Fruit fly (Drosophila melanogaster) whole organism, prepupa: Measurements from ENCODE around the gene Axs.

Experiments used
- Blimp-1 ChIP-seq: fragments of 200-800 bp; sonication (Bioruptor generic); optimal IDR thresholded peaks from 3 replicates; lab custom pipeline; 2017; ENCODE audit warnings: missing biosample characterization, missing genetic modification characterization, mild to moderate bottlenecking, moderate library complexity, missing genetic modification reagents
- CG10631 ChIP-seq: fragments of 200-800 bp; sonication (Bioruptor generic); optimal IDR thresholded peaks from 2 replicates; lab custom pipeline; 2016; ENCODE audit warnings: missing biosample characterization, missing genetic modification characterization
- CG11294 ChIP-seq: fragments of 200-800 bp; sonication (Bioruptor generic); IDR thresholded peaks from 2 replicates; pipeline ENCODE4 v1.3.6; 2022; ENCODE audit warnings: missing biosample characterization, missing genetic modification characterization
- CG1621 ChIP-seq: fragments of 200-800 bp; sonication (Bioruptor generic); optimal IDR thresholded peaks from 3 replicates; lab custom pipeline; 2018; ENCODE audit warnings: missing biosample characterization, mild to moderate bottlenecking, missing genetic modification characterization
- CG16779 ChIP-seq: fragments of 200-800 bp; sonication (Bioruptor generic); optimal IDR thresholded peaks from 3 replicates; lab custom pipeline; 2017; ENCODE audit warnings: missing biosample characterization, mild to moderate bottlenecking, missing genetic modification characterization
- CG3032 ChIP-seq: fragments of 200-800 bp; optimal IDR thresholded peaks from 2 replicates; lab custom pipeline; 2019; ENCODE audit warnings: missing biosample characterization, mild to moderate bottlenecking, missing genetic modification characterization, moderate library complexity
- CG31627 ChIP-seq: fragments of 200-800 bp; sonication (Bioruptor generic); optimal IDR thresholded peaks from 3 replicates; lab custom pipeline; 2016; ENCODE audit warnings: missing biosample characterization, missing genetic modification characterization
- CG32006 ChIP-seq: fragments of 200-800 bp; sonication (Bioruptor generic); optimal IDR thresholded peaks from 3 replicates; lab custom pipeline; 2017; ENCODE audit warnings: missing biosample characterization, mild to moderate bottlenecking, missing genetic modification characterization
- CG3919 ChIP-seq: fragments of 200-800 bp; sonication (Bioruptor generic); optimal IDR thresholded peaks from 3 replicates; lab custom pipeline; 2016; ENCODE audit warnings: missing biosample characterization, missing genetic modification characterization
- CG4318 ChIP-seq: fragments of 200-800 bp; sonication (Bioruptor generic); optimal IDR thresholded peaks from 3 replicates; lab custom pipeline; 2017; ENCODE audit warnings: missing biosample characterization, mild to moderate bottlenecking, missing genetic modification characterization
- CG6276 ChIP-seq: fragments of 200-800 bp; sonication (Bioruptor generic); optimal IDR thresholded peaks from 2 replicates; lab custom pipeline; 2017; ENCODE audit warnings: missing biosample characterization, mild to moderate bottlenecking, missing genetic modification characterization
- CG6808 ChIP-seq: fragments of 200-800 bp; sonication (Bioruptor generic); optimal IDR thresholded peaks from 3 replicates; lab custom pipeline; 2017; ENCODE audit warnings: missing biosample characterization, missing genetic modification characterization, mild to moderate bottlenecking, moderate library complexity, missing genetic modification reagents
- CG6854 ChIP-seq: fragments of 200-800 bp; sonication (Bioruptor generic); optimal IDR thresholded peaks from 2 replicates; lab custom pipeline; 2017; ENCODE audit warnings: missing biosample characterization, mild to moderate bottlenecking, missing genetic modification characterization
- CG7368 ChIP-seq: fragments of 200-800 bp; sonication (Bioruptor generic); optimal IDR thresholded peaks from 3 replicates; lab custom pipeline; 2016; ENCODE audit warnings: missing biosample characterization, missing genetic modification characterization
- CG8319 ChIP-seq: fragments of 200-800 bp; sonication (Bioruptor generic); optimal IDR thresholded peaks from 3 replicates; lab custom pipeline; 2016; ENCODE audit warnings: missing biosample characterization, missing genetic modification characterization
- CG8632 ChIP-seq: fragments of 200-800 bp; sonication (Bioruptor generic); optimal IDR thresholded peaks from 3 replicates; lab custom pipeline; 2016; ENCODE audit warnings: missing biosample characterization, missing genetic modification characterization
- CG9139 ChIP-seq: fragments of 200-800 bp; sonication (Bioruptor generic); optimal IDR thresholded peaks from 3 replicates; lab custom pipeline; 2017; ENCODE audit warnings: missing biosample characterization, mild to moderate bottlenecking, missing genetic modification characterization
- Eip75B ChIP-seq: fragments of 200-800 bp; sonication (Bioruptor generic); optimal IDR thresholded peaks from 3 replicates; lab custom pipeline; 2016; ENCODE audit warnings: missing biosample characterization, missing genetic modification characterization
- Eip78C ChIP-seq: fragments of 200-800 bp; sonication (Bioruptor generic); peaks from one replicate; lab custom pipeline; 2016; ENCODE audit warnings: missing biosample characterization, missing genetic modification characterization
- Ets96B ChIP-seq: fragments of 200-800 bp; optimal IDR thresholded peaks from 2 replicates; lab custom pipeline; 2019; ENCODE audit warnings: missing biosample characterization, mild to moderate bottlenecking, missing genetic modification characterization, moderate library complexity
- Hr39 ChIP-seq: fragments of 200-800 bp; sonication (Bioruptor generic); optimal IDR thresholded peaks from 2 replicates; lab custom pipeline; 2016; ENCODE audit warnings: missing biosample characterization, missing genetic modification characterization
- Hr4 ChIP-seq: fragments of 200-800 bp; sonication (Bioruptor generic); optimal IDR thresholded peaks from 3 replicates; lab custom pipeline; 2016; ENCODE audit warnings: missing biosample characterization, missing genetic modification characterization
- Lpt ChIP-seq: fragments of 200-800 bp; sonication (Bioruptor generic); optimal IDR thresholded peaks from 3 replicates; lab custom pipeline; 2016; ENCODE audit warnings: missing biosample characterization, missing genetic modification characterization
- Met ChIP-seq: fragments of 200-800 bp; sonication (Bioruptor generic); optimal IDR thresholded peaks from 3 replicates; lab custom pipeline; 2016; ENCODE audit warnings: missing biosample characterization, missing genetic modification characterization
- OdsH ChIP-seq: fragments of 200-800 bp; sonication (Bioruptor generic); optimal IDR thresholded peaks from 3 replicates; lab custom pipeline; 2016; ENCODE audit warnings: missing biosample characterization, missing genetic modification characterization
- Smox ChIP-seq: fragments of 200-800 bp; sonication (Bioruptor generic); optimal IDR thresholded peaks from 3 replicates; lab custom pipeline; 2016; ENCODE audit warnings: missing biosample characterization, missing genetic modification characterization
- Sox102F ChIP-seq: fragments of 200-800 bp; sonication (Bioruptor generic); optimal IDR thresholded peaks from 2 replicates; lab custom pipeline; 2016; ENCODE audit warnings: missing biosample characterization, mild to moderate bottlenecking, missing genetic modification characterization
- Sox14 ChIP-seq: fragments of 200-800 bp; sonication (Bioruptor generic); optimal IDR thresholded peaks from 3 replicates; lab custom pipeline; 2016; ENCODE audit warnings: missing biosample characterization, missing genetic modification characterization
- Sox15 ChIP-seq: fragments of 200-800 bp; sonication (Bioruptor generic); optimal IDR thresholded peaks from 3 replicates; lab custom pipeline; 2016; ENCODE audit warnings: missing biosample characterization, missing genetic modification characterization
- achi ChIP-seq: fragments of 200-800 bp; sonication (Bioruptor generic); optimal IDR thresholded peaks from 3 replicates; lab custom pipeline; 2016; ENCODE audit warnings: missing biosample characterization, missing genetic modification characterization
- acj6 ChIP-seq: fragments of 200-800 bp; sonication (Bioruptor generic); optimal IDR thresholded peaks from 3 replicates; lab custom pipeline; 2016; ENCODE audit warnings: missing biosample characterization, missing genetic modification characterization
- eg ChIP-seq: fragments of 200-800 bp; sonication (Bioruptor generic); IDR thresholded peaks from 3 replicates; pipeline ENCODE4 v1.3.6; 2022; ENCODE audit warnings: missing biosample characterization, missing genetic modification characterization
- esn ChIP-seq: fragments of 200-800 bp; sonication (Bioruptor generic); optimal IDR thresholded peaks from 2 replicates; lab custom pipeline; 2016; ENCODE audit warnings: missing biosample characterization, mild to moderate bottlenecking, missing genetic modification characterization, moderate library complexity
- fd85E ChIP-seq: fragments of 200-800 bp; sonication (Bioruptor generic); optimal IDR thresholded peaks from 3 replicates; lab custom pipeline; 2016; ENCODE audit warnings: missing biosample characterization, missing genetic modification characterization
- fkh ChIP-seq: fragments of 200-800 bp; sonication (Bioruptor generic); optimal IDR thresholded peaks from 3 replicates; lab custom pipeline; 2017; ENCODE audit warnings: missing biosample characterization, mild to moderate bottlenecking, missing genetic modification characterization, moderate library complexity
- spab ChIP-seq: fragments of 200-800 bp; sonication (Bioruptor generic); optimal IDR thresholded peaks from 2 replicates; lab custom pipeline; 2017; ENCODE audit warnings: missing biosample characterization, mild to moderate bottlenecking, missing genetic modification characterization, missing genetic modification reagents
- ss ChIP-seq, 2 experiments: fragments of 200-800 bp; sonication (Bioruptor generic); optimal IDR thresholded peaks; 2 replicates in 1 of 2; 3 replicates in 1 of 2; lab custom pipeline; 2017 to 2018; ENCODE audit warnings: mild to moderate bottlenecking in 2 of 2, missing biosample characterization in 2 of 2, missing genetic modification characterization in 2 of 2, moderate library complexity in 1 of 2
- svp ChIP-seq: fragments of 200-800 bp; sonication (Bioruptor generic); peaks from one replicate; lab custom pipeline; 2016; ENCODE audit warnings: missing biosample characterization, missing genetic modification characterization
- topi ChIP-seq: fragments of 200-800 bp; sonication (Bioruptor generic); optimal IDR thresholded peaks from 3 replicates; lab custom pipeline; 2016; ENCODE audit warnings: missing biosample characterization, missing genetic modification characterization
- vri ChIP-seq: fragments of 200-800 bp; sonication (Bioruptor generic); optimal IDR thresholded peaks from 3 replicates; lab custom pipeline; 2016; ENCODE audit warnings: missing biosample characterization, mild to moderate bottlenecking, missing genetic modification characterization

Axs gene

dm6 chrX:16695658-16696181 is 12.0 kb upstream of the Axs start, which contains the start of gene CG4678:
TSS of gene CG4678 (plus strand) at chrX:16696131.
- TF ChIP-seq CG11294 (GFP tag; lab: Robert Waterston, UW) (no peak), svp (peak; percentile 72)

- no peak for TF ChIP-seq Met (GFP tag; lab: Kevin White, UChicago)
- TF ChIP-seq Eip78C, result peak; percentile 82
- no peak for TF ChIP-seq spab (GFP tag; lab: Kevin White, UChicago)
- no peak for TF ChIP-seq Sox14 (GFP tag; lab: Kevin White, UChicago)
These were observed 11.3 kb upstream of the Axs start, which contains the start of gene Septin4 for dm6 chrX:16694959-16695358. TSS of gene Septin4 (minus strand) at chrX:16695173.

dm6 chrX:16694477-16694876 is 10.8 kb upstream of the Axs start:
- TF ChIP-seq achi (GFP tag; lab: Kevin White, UChicago) (peak; percentile 19), CG6854 (GFP tag; lab: Kevin White, UChicago) (no peak), ss (GFP tag; optimal IDR thresholded peaks at IDR 0.05; lab: Kevin White, UChicago) (no peak), Eip78C (peak; percentile 53), fkh (peak; percentile 5), svp (peak; percentile 36), Eip75B (GFP tag; lab: Kevin White, UChicago) (no peak), eg (GFP tag; lab: Robert Waterston, UW) (peak; percentile 31; the same call in 1 of the 3 replicates), Lpt (GFP tag; lab: Kevin White, UChicago) (peak; percentile 4)
- TF ChIP-seq, all 60 proteins: peak for 6

- TF ChIP-seq CG31627 (GFP tag; lab: Kevin White, UChicago) (no peak), Smox (GFP tag; lab: Kevin White, UChicago) (no peak), achi (GFP tag; lab: Kevin White, UChicago) (no peak), Blimp-1 (GFP tag; lab: Kevin White, UChicago) (no peak), CG6276 (GFP tag; lab: Kevin White, UChicago) (no peak)
These were observed 10.2 kb upstream of the Axs start for dm6 chrX:16693805-16694387.

- no peak for TF ChIP-seq CG11294 (GFP tag; lab: Robert Waterston, UW)
- TF ChIP-seq Smox (GFP tag; lab: Kevin White, UChicago), result no peak
- no peak for TF ChIP-seq CG3032
- no peak for TF ChIP-seq Sox102F (GFP tag; lab: Kevin White, UChicago)
- TF ChIP-seq CG6854 (GFP tag; lab: Kevin White, UChicago), result no peak
- no peak for TF ChIP-seq Blimp-1 (GFP tag; lab: Kevin White, UChicago)
- peak; percentile 9 for TF ChIP-seq Eip78C
- TF ChIP-seq CG16779, result no peak
- TF ChIP-seq CG8319, result no peak
- TF ChIP-seq fkh, result peak; percentile 42
- no peak for TF ChIP-seq CG9139 (GFP tag; lab: Kevin White, UChicago)
- TF ChIP-seq Ets96B (tag; lab: Kevin White, UChicago), result no peak
- TF ChIP-seq acj6 (GFP tag; lab: Kevin White, UChicago), result no peak
- TF ChIP-seq CG8632 (GFP tag; lab: Kevin White, UChicago), result no peak
- TF ChIP-seq OdsH (GFP tag; lab: Kevin White, UChicago), result no peak
- TF ChIP-seq CG6808, result no peak
- TF ChIP-seq fd85E (GFP tag; lab: Kevin White, UChicago), result no peak
- TF ChIP-seq CG32006 (GFP tag; lab: Kevin White, UChicago), result peak; percentile 43
- TF ChIP-seq vri (GFP tag; lab: Kevin White, UChicago), result no peak
- peak; percentile 7 for TF ChIP-seq Lpt (GFP tag; lab: Kevin White, UChicago)
- TF ChIP-seq eg (GFP tag; lab: Robert Waterston, UW), result no peak
- TF ChIP-seq topi (GFP tag; lab: Kevin White, UChicago), result no peak
- TF ChIP-seq CG1621, result no peak
- TF ChIP-seq CG10631 (GFP tag; lab: Kevin White, UChicago), result no peak
- no peak for TF ChIP-seq Sox15 (GFP tag; lab: Kevin White, UChicago)
- no peak for TF ChIP-seq CG4318 (GFP tag; lab: Kevin White, UChicago)
- TF ChIP-seq CG6276 (GFP tag; lab: Kevin White, UChicago), result no peak
- TF ChIP-seq CG7368 (GFP tag; lab: Kevin White, UChicago), result no peak
- no peak for TF ChIP-seq Hr39 (GFP tag; lab: Kevin White, UChicago)
- TF ChIP-seq esn (GFP tag; lab: Kevin White, UChicago), result no peak
- no peak for TF ChIP-seq CG3919 (GFP tag; lab: Kevin White, UChicago)
- TF ChIP-seq Hr4 (GFP tag; lab: Kevin White, UChicago), result no peak
- TF ChIP-seq, all 60 proteins: peak for 4
These were observed 8.6 kb upstream of the Axs start for dm6 chrX:16692325-16692724.
